Fruit fly (Drosophila melanogaster) whole organism, wandering third instar larva: ENCODE data around the gene Muc12Ea.
"Not testable (repeated sequence)": the region's sequence is repeated elsewhere in the genome, so short reads cannot be mapped to it uniquely, and the experiment has no call there.

ENCODE experiments used
- Abd-B ChIP-seq: fragments of >200 bp; optimal IDR thresholded peaks from 2 replicates; lab custom pipeline; 2017; ENCODE audit warnings: missing biosample characterization, missing genetic modification characterization
- CG32264 ChIP-seq: fragments of 200-800 bp; sonication (Bioruptor generic); optimal IDR thresholded peaks from 2 replicates; lab custom pipeline; 2016; ENCODE audit warnings: missing biosample characterization, missing genetic modification characterization
- CG9705 ChIP-seq: fragments of 200-800 bp; sonication (Bioruptor generic); optimal IDR thresholded peaks from 2 replicates; lab custom pipeline; 2018; ENCODE audit warnings: missing biosample characterization, mild to moderate bottlenecking, missing genetic modification characterization
- CrebA ChIP-seq: fragments of 200-800 bp; sonication (Bioruptor generic); optimal IDR thresholded peaks from 2 replicates; lab custom pipeline; 2016; ENCODE audit warnings: missing biosample characterization, mild to moderate bottlenecking, missing genetic modification characterization, borderline replicate concordance
- Dfd ChIP-seq: fragments of >200 bp; optimal IDR thresholded peaks from 2 replicates; lab custom pipeline; 2017; ENCODE audit warnings: missing biosample characterization, missing genetic modification characterization
- Dif ChIP-seq: fragments of 200-275, 200-300 bp; sonication (Bioruptor generic); optimal IDR thresholded peaks from 2 replicates; lab custom pipeline; 2018; ENCODE audit warnings: missing biosample characterization, missing genetic modification characterization; ENCODE audit not compliant: partially characterized antibody
- GATAd ChIP-seq: sonication (Bioruptor generic); optimal IDR thresholded peaks from 2 replicates; lab custom pipeline; 2016; ENCODE audit warnings: missing biosample characterization, missing genetic modification characterization
- HLH106 ChIP-seq: fragments of 200-800 bp; optimal IDR thresholded peaks from 3 replicates; lab custom pipeline; 2019; ENCODE audit warnings: missing biosample characterization, mild to moderate bottlenecking, missing genetic modification characterization, moderate library complexity
- Hnf4 ChIP-seq: fragments of 200-800 bp; sonication (Bioruptor generic); optimal IDR thresholded peaks from 2 replicates; lab custom pipeline; 2016; ENCODE audit warnings: missing biosample characterization, mild to moderate bottlenecking, missing genetic modification characterization
- Hr83 ChIP-seq: fragments of 200-300 bp; sonication (Bioruptor generic); optimal IDR thresholded peaks from 2 replicates; lab custom pipeline; 2016; ENCODE audit warnings: missing biosample characterization, mild to moderate bottlenecking, missing genetic modification characterization, moderate library complexity; ENCODE audit not compliant: poor library complexity, severe bottlenecking
- Jra ChIP-seq: sonication (Bioruptor generic); optimal IDR thresholded peaks from 2 replicates; lab custom pipeline; 2016; ENCODE audit warnings: missing biosample characterization, missing genetic modification characterization
- N ChIP-seq: fragments of >200 bp; optimal IDR thresholded peaks from 2 replicates; lab custom pipeline; 2018; ENCODE audit warnings: missing biosample characterization, missing external identifiers, missing genetic modification characterization
- Rel ChIP-seq, 2 experiments: fragments of 200-800 bp; sonication (Bioruptor generic) in 1 of 2; optimal IDR thresholded peaks; 2 replicates in 1 of 2; 3 replicates in 1 of 2; lab custom pipeline; 2016 to 2019; ENCODE audit warnings: mild to moderate bottlenecking in 2 of 2, missing biosample characterization in 2 of 2, missing genetic modification characterization in 2 of 2, moderate library complexity in 1 of 2
- Sp1 ChIP-seq: fragments of 200-800 bp; sonication (Bioruptor generic); optimal IDR thresholded peaks from 3 replicates; lab custom pipeline; 2019; ENCODE audit warnings: missing biosample characterization, mild to moderate bottlenecking, missing genetic modification characterization, moderate library complexity
- brk ChIP-seq: fragments of 200-800 bp; sonication (Bioruptor generic); optimal IDR thresholded peaks from 2 replicates; lab custom pipeline; 2016; ENCODE audit warnings: missing biosample characterization, mild to moderate bottlenecking, missing genetic modification characterization
- dl ChIP-seq, 2 experiments: fragments of 175-275, 200-275 bp in 1 of 2; fragments of 200-275 bp in 1 of 2; sonication (Bioruptor generic); optimal IDR thresholded peaks; lab custom pipeline; 2018; ENCODE audit warnings: mild to moderate bottlenecking in 2 of 2, missing biosample characterization in 2 of 2, missing genetic modification characterization in 2 of 2, moderate library complexity in 2 of 2; ENCODE audit not compliant: partially characterized antibody in 2 of 2, insufficient read depth in 1 of 2
- dmrt93B ChIP-seq: fragments of 200-800 bp; sonication (Bioruptor generic); optimal IDR thresholded peaks from 2 replicates; lab custom pipeline; 2018; ENCODE audit warnings: missing biosample characterization, mild to moderate bottlenecking, missing genetic modification characterization
- ey ChIP-seq: fragments of 200-800 bp; sonication (Bioruptor generic); optimal IDR thresholded peaks from 2 replicates; lab custom pipeline; 2016; ENCODE audit warnings: missing biosample characterization, missing genetic modification characterization
- foxo ChIP-seq, 2 experiments: fragments of 200-800 bp; sonication (Bioruptor generic); optimal IDR thresholded peaks; 2 replicates in 1 of 2; 3 replicates in 1 of 2; lab custom pipeline; 2016 to 2017; ENCODE audit warnings: missing biosample characterization in 2 of 2, missing genetic modification characterization in 2 of 2
- fru ChIP-seq: fragments of 200-800 bp; sonication (Bioruptor generic); optimal IDR thresholded peaks from 3 replicates; lab custom pipeline; 2016; ENCODE audit warnings: missing biosample characterization, mild to moderate bottlenecking, missing genetic modification characterization
- h ChIP-seq: fragments of 200-800 bp; sonication (Bioruptor generic); optimal IDR thresholded peaks from 3 replicates; lab custom pipeline; 2016; ENCODE audit warnings: missing biosample characterization, mild to moderate bottlenecking, missing genetic modification characterization
- jim ChIP-seq: fragments of 175-275, 200-325 bp; sonication (Bioruptor generic); optimal IDR thresholded peaks from 2 replicates; lab custom pipeline; 2016; ENCODE audit warnings: missing biosample characterization, mild to moderate bottlenecking, missing genetic modification characterization
- pan ChIP-seq: fragments of >200 bp; optimal IDR thresholded peaks from 2 replicates; lab custom pipeline; 2017
- psq ChIP-seq: fragments of 200-800 bp; sonication (Bioruptor generic); optimal IDR thresholded peaks from 3 replicates; lab custom pipeline; 2017; ENCODE audit warnings: missing biosample characterization, mild to moderate bottlenecking, missing genetic modification characterization, moderate library complexity
- sage ChIP-seq: fragments of 200-800 bp; sonication (Bioruptor generic); optimal IDR thresholded peaks from 2 replicates; lab custom pipeline; 2016; ENCODE audit warnings: missing biosample characterization, mild to moderate bottlenecking, missing genetic modification characterization
- tai ChIP-seq: sonication (Bioruptor generic); optimal IDR thresholded peaks from 2 replicates; lab custom pipeline; 2016; ENCODE audit warnings: missing biosample characterization, missing genetic modification characterization
- woc ChIP-seq: sonication (Bioruptor generic); optimal IDR thresholded peaks from 2 replicates; lab custom pipeline; 2016; ENCODE audit warnings: missing biosample characterization, mild to moderate bottlenecking, missing genetic modification characterization

The Muc12Ea gene

DNA sequence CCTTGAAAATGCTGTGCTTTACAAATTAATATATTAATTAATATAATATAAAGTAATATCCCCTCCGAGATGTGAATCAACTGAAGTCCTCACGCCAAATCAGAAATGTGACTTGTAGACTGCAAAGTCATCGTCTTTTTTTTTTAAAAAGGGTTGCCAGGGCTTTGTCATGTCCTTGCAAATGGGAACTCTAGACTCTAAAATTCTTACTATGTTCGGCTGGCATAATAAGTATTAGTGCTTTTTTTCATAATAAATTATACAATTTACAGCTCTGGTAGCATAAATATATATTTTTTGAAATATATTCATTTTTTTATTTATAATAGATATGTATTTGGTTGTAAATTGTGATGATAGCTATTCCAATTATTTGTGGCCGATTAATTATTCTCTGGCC lies 37.9 kb downstream of the Muc12Ea start, which contains the start of gene betaNACtes2:
betaNACtes2 (minus strand) TSS at position 101 of the 400 bp plus-strand sequence.
- TF ChIP-seq jim (GFP tag; lab: Kevin White, UChicago); GATAd (GFP tag; lab: Kevin White, UChicago); Dfd: not testable (repeated sequence)

DNA sequence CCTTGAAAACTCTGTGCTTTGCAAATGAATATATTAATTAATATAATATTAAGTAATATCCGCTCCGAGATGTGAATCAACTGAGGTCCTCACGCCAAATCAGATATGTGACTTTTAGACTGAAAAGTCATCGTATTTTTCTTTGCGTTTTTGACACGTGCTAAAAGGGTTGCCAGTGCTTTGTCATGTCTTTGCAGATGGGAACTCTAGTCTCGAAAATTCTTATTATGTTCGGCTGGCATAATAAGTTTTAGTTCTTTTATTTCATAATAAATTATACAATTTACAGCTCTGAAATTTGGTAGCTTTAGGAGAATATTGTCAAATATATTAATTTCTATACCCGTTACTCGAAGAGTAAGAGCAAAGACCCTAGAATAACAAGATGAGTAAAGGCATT lies 39.5 kb downstream of the Muc12Ea start, which contains the start of gene betaNACtes6:
betaNACtes6 (minus strand) TSS at position 101 of the 400 bp plus-strand sequence.
- not testable (repeated sequence) for TF ChIP-seq Dif (GFP tag; lab: Kevin White, UChicago); woc (GFP tag; lab: Kevin White, UChicago); pan (lab: Kevin White, UChicago)

- TF ChIP-seq CrebA (no peak), Hr83 (GFP tag; lab: Kevin White, UChicago) (no peak), Abd-B (GFP tag; lab: Kevin White, UChicago) (no peak), ey (no peak), sage (GFP tag; lab: Kevin White, UChicago) (no peak), Dif (GFP tag; lab: Kevin White, UChicago) (no peak), brk (GFP tag; lab: Kevin White, UChicago) (no peak), foxo (GFP tag; optimal IDR thresholded peaks at IDR 0.05; lab: Kevin White, UChicago) (no peak), pan (lab: Kevin White, UChicago) (no peak), N (GFP tag; lab: Kevin White, UChicago) (no peak), psq (GFP tag; lab: Kevin White, UChicago) (no peak), Jra (no peak), woc (GFP tag; lab: Kevin White, UChicago) (no peak), Rel (GFP tag; optimal IDR thresholded peaks at IDR 0.05; lab: Kevin White, UChicago) (no peak), Rel (tag; optimal IDR thresholded peaks at IDR 0.05; lab: Kevin White, UChicago) (no peak), tai (GFP tag; lab: Kevin White, UChicago) (no peak), CG32264 (GFP tag; lab: Kevin White, UChicago) (no peak)
These were observed 44.4 kb downstream of the Muc12Ea start, which contains the start of gene dpr8 for dm6 chrX:14321963-14322362. Gene dpr8 (plus strand): TSS chrX:14322226.

- no peak for TF ChIP-seq Sp1
- TF ChIP-seq dmrt93B (GFP tag; lab: Kevin White, UChicago): no peak
- no peak for TF ChIP-seq N (GFP tag; lab: Kevin White, UChicago)
- TF ChIP-seq dl (GFP tag; optimal IDR thresholded peaks at IDR 0.05; lab: Kevin White, UChicago; ENCODE audit: insufficient read depth in 1 of 2, partially characterized antibody in 2 of 2): no peak
- no peak for TF ChIP-seq Hnf4 (GFP tag; lab: Kevin White, UChicago)
- no peak for TF ChIP-seq Hr83 (GFP tag; lab: Kevin White, UChicago)
- no peak for TF ChIP-seq tai (GFP tag; lab: Kevin White, UChicago)
- no peak for TF ChIP-seq Rel (GFP tag; optimal IDR thresholded peaks at IDR 0.05; lab: Kevin White, UChicago)
- no peak for TF ChIP-seq Rel (tag; optimal IDR thresholded peaks at IDR 0.05; lab: Kevin White, UChicago)
These were observed 54.1 kb downstream of the Muc12Ea start for dm6 chrX:14331490-14332182.

- TF ChIP-seq foxo (GFP tag; optimal IDR thresholded peaks at IDR 0.05; lab: Kevin White, UChicago) (peak in 1 of 2 experiments; percentile 24), Rel (GFP tag; optimal IDR thresholded peaks at IDR 0.05; lab: Kevin White, UChicago) (no peak), Rel (tag; optimal IDR thresholded peaks at IDR 0.05; lab: Kevin White, UChicago) (no peak), CG9705 (GFP tag; lab: Kevin White, UChicago) (no peak), Hnf4 (GFP tag; lab: Kevin White, UChicago) (no peak), GATAd (GFP tag; lab: Kevin White, UChicago) (no peak), pan (lab: Kevin White, UChicago) (no peak), fru (GFP tag; lab: Kevin White, UChicago) (peak; percentile 25), N (GFP tag; lab: Kevin White, UChicago) (no peak), sage (GFP tag; lab: Kevin White, UChicago) (no peak), HLH106 (peak; percentile 31), Sp1 (no peak), h (GFP tag; lab: Kevin White, UChicago) (peak; percentile 1), dl (GFP tag; optimal IDR thresholded peaks at IDR 0.05; lab: Kevin White, UChicago; ENCODE audit: insufficient read depth in 1 of 2, partially characterized antibody in 2 of 2) (no peak)
These were observed 54.7 kb downstream of the Muc12Ea start for dm6 chrX:14332243-14332642.
